5 fruit fly cellular contexts compared by ENCODE assay signal in genomic region chr3L:14759984-14760626, dm6.
TF ChIP-seq lines count a peak whose summit lies in the region.

No protein-coding gene starts in this region.

- TF ChIP-seq CTCF in whole organism, embryonic (GFP tag; optimal IDR thresholded peaks at IDR 0.05; lab: Kevin White, UChicago) = no peak

TF ChIP-seq in whole organism, adult, 20 proteins besides CTCF, POLR2A, EP300 and RAD21:
- TF ChIP-seq CG11617 (GFP tag; optimal IDR thresholded peaks at IDR 0.05; lab: Kevin White, UChicago) = no peak
- no peak for TF ChIP-seq CG7045 (GFP tag; optimal IDR thresholded peaks at IDR 0.05; lab: Kevin White, UChicago)
- TF ChIP-seq CG5204 (GFP tag; optimal IDR thresholded peaks at IDR 0.05; lab: Kevin White, UChicago) = peak; percentile 55
- peak; percentile 58 for TF ChIP-seq bab1 (GFP tag; optimal IDR thresholded peaks at IDR 0.05; lab: Kevin White, UChicago)
- no peak for TF ChIP-seq ovo (GFP tag; optimal IDR thresholded peaks at IDR 0.05; lab: Kevin White, UChicago)
- TF ChIP-seq toe (GFP tag; optimal IDR thresholded peaks at IDR 0.05; lab: Kevin White, UChicago) = no peak
- peak; percentile 58 for TF ChIP-seq CG7101 (tag; optimal IDR thresholded peaks at IDR 0.05; lab: Kevin White, UChicago)
- no peak for TF ChIP-seq cic (GFP tag; optimal IDR thresholded peaks at IDR 0.05; lab: Kevin White, UChicago)
- peak; percentile 10 for TF ChIP-seq CG14711 (tag; optimal IDR thresholded peaks at IDR 0.05; lab: Kevin White, UChicago)
- TF ChIP-seq Mnt (GFP tag; optimal IDR thresholded peaks at IDR 0.05; lab: Kevin White, UChicago) = peak; percentile 75
- peak; percentile 30 for TF ChIP-seq CG33017 (tag; optimal IDR thresholded peaks at IDR 0.05; lab: Kevin White, UChicago)
- peak; percentile 87 for TF ChIP-seq pad (GFP tag; optimal IDR thresholded peaks at IDR 0.05; lab: Kevin White, UChicago)

TF ChIP-seq in whole organism, embryonic, 481 proteins besides CTCF, POLR2A, EP300 and RAD21 (continues in another document):
- TF ChIP-seq Awh (GFP tag; IDR thresholded peaks at IDR 0.05; lab: Robert Waterston, UW) = peak; percentile 47; the same call in 1 of the 2 replicates
- TF ChIP-seq grn (GFP tag; optimal IDR thresholded peaks at IDR 0.05; lab: Kevin White, UChicago) = no peak
- peak; percentile 38 for TF ChIP-seq CG17829 (tag; optimal IDR thresholded peaks at IDR 0.05; lab: Kevin White, UChicago)
- TF ChIP-seq Stat92E (GFP tag; optimal IDR thresholded peaks at IDR 0.05; lab: Kevin White, UChicago) = no peak
- TF ChIP-seq CG10366 (GFP tag; IDR thresholded peaks at IDR 0.05; lab: Robert Waterston, UW) = peak; percentile 69
- peak; percentile 96 for TF ChIP-seq sens (GFP tag; lab: Kevin White, UChicago)
- TF ChIP-seq CG1832 (GFP tag; optimal IDR thresholded peaks at IDR 0.05; lab: Kevin White, UChicago) = no peak
- TF ChIP-seq CG17802 (tag; optimal IDR thresholded peaks at IDR 0.05; lab: Kevin White, UChicago) = peak; percentile 6
- no peak; the same call in 1 of the 2 replicates for TF ChIP-seq Bgb (GFP tag; IDR thresholded peaks at IDR 0.05; lab: Robert Waterston, UW; ENCODE audit: partially characterized antibody)
- peak; percentile 65 for TF ChIP-seq Bdp1 (GFP tag; optimal IDR thresholded peaks at IDR 0.05; lab: Kevin White, UChicago)
- TF ChIP-seq exex (tag; optimal IDR thresholded peaks at IDR 0.05; lab: Kevin White, UChicago) = no peak
- TF ChIP-seq CG12071 (GFP tag; optimal IDR thresholded peaks at IDR 0.05; lab: Kevin White, UChicago) = peak; percentile 58
- TF ChIP-seq twi (tag; optimal IDR thresholded peaks at IDR 0.05; lab: Kevin White, UChicago) = no peak
- TF ChIP-seq CG1647 (GFP tag; optimal IDR thresholded peaks at IDR 0.05; lab: Kevin White, UChicago) = peak; percentile 39
- peak; percentile 75 for TF ChIP-seq Hsf (GFP tag; optimal IDR thresholded peaks at IDR 0.05; lab: Kevin White, UChicago)
- TF ChIP-seq trem (tag; optimal IDR thresholded peaks at IDR 0.05; lab: Kevin White, UChicago) = peak; percentile 7
- TF ChIP-seq Dek (tag; optimal IDR thresholded peaks at IDR 0.05; lab: Kevin White, UChicago) = peak; percentile 56
- TF ChIP-seq CG18262 (tag; optimal IDR thresholded peaks at IDR 0.05; lab: Kevin White, UChicago) = peak; percentile 62
- no peak for TF ChIP-seq pros (GFP tag; optimal IDR thresholded peaks at IDR 0.05; lab: Kevin White, UChicago)
- TF ChIP-seq CG43689 (GFP tag; IDR thresholded peaks at IDR 0.05; lab: Robert Waterston, UW) = peak; percentile 61

TF ChIP-seq in whole organism, prepupa, 60 proteins besides CTCF, POLR2A, EP300 and RAD21 (continues in another document):
- peak; percentile 9; the same call in 1 of the 2 replicates for TF ChIP-seq CG11294 (GFP tag; IDR thresholded peaks at IDR 0.05; lab: Robert Waterston, UW)
- peak; percentile 72 for TF ChIP-seq Met (GFP tag; optimal IDR thresholded peaks at IDR 0.05; lab: Kevin White, UChicago)
- TF ChIP-seq CG6276 (GFP tag; optimal IDR thresholded peaks at IDR 0.05; lab: Kevin White, UChicago) = peak; percentile 67
- no peak for TF ChIP-seq Blimp-1 (GFP tag; optimal IDR thresholded peaks at IDR 0.05; lab: Kevin White, UChicago)
- TF ChIP-seq fd85E (GFP tag; optimal IDR thresholded peaks at IDR 0.05; lab: Kevin White, UChicago) = no peak
- no peak for TF ChIP-seq CG9139 (GFP tag; optimal IDR thresholded peaks at IDR 0.05; lab: Kevin White, UChicago)
- peak; percentile 32 for TF ChIP-seq CG8632 (GFP tag; optimal IDR thresholded peaks at IDR 0.05; lab: Kevin White, UChicago)
- no peak for TF ChIP-seq Sox15 (GFP tag; optimal IDR thresholded peaks at IDR 0.05; lab: Kevin White, UChicago)
- TF ChIP-seq dsx (GFP tag; optimal IDR thresholded peaks at IDR 0.05; lab: Kevin White, UChicago; ENCODE audit: poor library complexity, severe bottlenecking) = no peak
- peak; percentile 36 for TF ChIP-seq CG34406 (GFP tag; optimal IDR thresholded peaks at IDR 0.05; lab: Kevin White, UChicago)
- no peak for TF ChIP-seq CG3032 (tag; optimal IDR thresholded peaks at IDR 0.05; lab: Kevin White, UChicago)
- peak; percentile 49 for TF ChIP-seq acj6 (GFP tag; optimal IDR thresholded peaks at IDR 0.05; lab: Kevin White, UChicago)
- TF ChIP-seq CG16779 (tag; optimal IDR thresholded peaks at IDR 0.05; lab: Kevin White, UChicago) = no peak
- TF ChIP-seq Hr38 (GFP tag; optimal IDR thresholded peaks at IDR 0.05; lab: Kevin White, UChicago) = no peak
- no peak for TF ChIP-seq Eip93F (GFP tag; optimal IDR thresholded peaks at IDR 0.05; lab: Kevin White, UChicago)
- TF ChIP-seq Hr4 (GFP tag; optimal IDR thresholded peaks at IDR 0.05; lab: Kevin White, UChicago) = peak; percentile 77
- TF ChIP-seq achi (GFP tag; optimal IDR thresholded peaks at IDR 0.05; lab: Kevin White, UChicago) = peak; percentile 29
- peak; percentile 87 for TF ChIP-seq Eip78C (GFP tag; lab: Kevin White, UChicago)
- no peak for TF ChIP-seq spab (GFP tag; optimal IDR thresholded peaks at IDR 0.05; lab: Kevin White, UChicago)
- TF ChIP-seq CG4318 (GFP tag; optimal IDR thresholded peaks at IDR 0.05; lab: Kevin White, UChicago) = no peak
- peak; percentile 65 for TF ChIP-seq pdm3 (GFP tag; optimal IDR thresholded peaks at IDR 0.05; lab: Kevin White, UChicago)

TF ChIP-seq in whole organism, pupa, 21 proteins besides CTCF, POLR2A, EP300 and RAD21:
- TF ChIP-seq CG14655 (GFP tag; optimal IDR thresholded peaks at IDR 0.05; lab: Kevin White, UChicago) (no peak), gl (tag; optimal IDR thresholded peaks at IDR 0.05; lab: Kevin White, UChicago) (no peak), CG4496 (GFP tag; IDR thresholded peaks at IDR 0.05; lab: Robert Waterston, UW) (peak; percentile 77; the same call in 1 of the 3 replicates), CG32121 (GFP tag; IDR thresholded peaks at IDR 0.05; lab: Robert Waterston, UW) (peak; percentile 57), Snoo (tag; optimal IDR thresholded peaks at IDR 0.05; lab: Kevin White, UChicago) (peak; percentile 7), Ets98B (GFP tag; IDR thresholded peaks at IDR 0.05; lab: Robert Waterston, UW) (peak; percentile 60), CG9948 (tag; optimal IDR thresholded peaks at IDR 0.05; lab: Kevin White, UChicago) (peak; percentile 20), CG17806 (tag; optimal IDR thresholded peaks at IDR 0.05; lab: Kevin White, UChicago) (peak; percentile 5), Pif1A (GFP tag; optimal IDR thresholded peaks at IDR 0.05; lab: Kevin White, UChicago) (peak; percentile 24), Pif1B (GFP tag; optimal IDR thresholded peaks at IDR 0.05; lab: Kevin White, UChicago) (no peak), CG10348 (GFP tag; IDR thresholded peaks at IDR 0.05; lab: Robert Waterston, UW) (no peak), CG8301 (tag; optimal IDR thresholded peaks at IDR 0.05; lab: Kevin White, UChicago) (peak; percentile 69), CG15710 (tag; optimal IDR thresholded peaks at IDR 0.05; lab: Kevin White, UChicago) (peak; percentile 6), CG12605 (GFP tag; IDR thresholded peaks at IDR 0.05; lab: Robert Waterston, UW) (0 out of 2 replicates have a peak, but pooled peaks have one; percentile 47), CG8159 (tag; optimal IDR thresholded peaks at IDR 0.05; lab: Kevin White, UChicago) (peak; percentile 27), CG34367 (tag; optimal IDR thresholded peaks at IDR 0.05; lab: Kevin White, UChicago) (no peak), fd96Ca (GFP tag; IDR thresholded peaks at IDR 0.05; lab: Robert Waterston, UW) (no peak; the same call in 1 of the 3 replicates), CG13204 (GFP tag; optimal IDR thresholded peaks at IDR 0.05; lab: Kevin White, UChicago) (peak; percentile 78)

TF ChIP-seq in whole organism, wandering third instar larva, 38 proteins besides CTCF, POLR2A, EP300 and RAD21:
- TF ChIP-seq br (GFP tag; optimal IDR thresholded peaks at IDR 0.05; lab: Kevin White, UChicago) (peak; percentile 47), Hr83 (GFP tag; optimal IDR thresholded peaks at IDR 0.05; lab: Kevin White, UChicago; ENCODE audit: poor library complexity, severe bottlenecking) (peak; percentile 35), pan (optimal IDR thresholded peaks at IDR 0.05; lab: Kevin White, UChicago) (no peak), Hr78 (GFP tag; optimal IDR thresholded peaks at IDR 0.05; lab: Kevin White, UChicago) (no peak), Hnf4 (GFP tag; optimal IDR thresholded peaks at IDR 0.05; lab: Kevin White, UChicago) (peak; percentile 27), CG32264 (GFP tag; optimal IDR thresholded peaks at IDR 0.05; lab: Kevin White, UChicago) (no peak), Vsx2 (GFP tag; optimal IDR thresholded peaks at IDR 0.05; lab: Kevin White, UChicago; ENCODE audit: partially characterized antibody) (no peak), GATAd (GFP tag; optimal IDR thresholded peaks at IDR 0.05; lab: Kevin White, UChicago) (no peak), Jra (GFP tag; optimal IDR thresholded peaks at IDR 0.05; lab: Kevin White, UChicago) (peak; percentile 49), dl (GFP tag; optimal IDR thresholded peaks at IDR 0.05; lab: Kevin White, UChicago; ENCODE audit: insufficient read depth in 1 of 2, partially characterized antibody in 2 of 2) (peak; percentile 76 to 85), foxo (GFP tag; optimal IDR thresholded peaks at IDR 0.05; lab: Kevin White, UChicago) (peak in 1 of 2 experiments; percentile 54), Myc (optimal IDR thresholded peaks at IDR 0.05; lab: Kevin White, UChicago) (no peak), N (GFP tag; optimal IDR thresholded peaks at IDR 0.05; lab: Kevin White, UChicago) (no peak), Abd-B (GFP tag; optimal IDR thresholded peaks at IDR 0.05; lab: Kevin White, UChicago) (no peak), h (GFP tag; optimal IDR thresholded peaks at IDR 0.05; lab: Kevin White, UChicago) (peak; percentile 34), sage (GFP tag; optimal IDR thresholded peaks at IDR 0.05; lab: Kevin White, UChicago) (peak; percentile 13), Sp1 (GFP tag; optimal IDR thresholded peaks at IDR 0.05; lab: Kevin White, UChicago) (peak; percentile 22), psq (GFP tag; optimal IDR thresholded peaks at IDR 0.05; lab: Kevin White, UChicago) (no peak), tai (GFP tag; optimal IDR thresholded peaks at IDR 0.05; lab: Kevin White, UChicago) (peak; percentile 52), sv (GFP tag; optimal IDR thresholded peaks at IDR 0.05; lab: Kevin White, UChicago) (peak; percentile 68), CrebA (GFP tag; optimal IDR thresholded peaks at IDR 0.05; lab: Kevin White, UChicago; ENCODE audit: borderline replicate concordance) (no peak), OdsH (GFP tag; optimal IDR thresholded peaks at IDR 0.05; lab: Kevin White, UChicago) (no peak), fru (GFP tag; optimal IDR thresholded peaks at IDR 0.05; lab: Kevin White, UChicago) (peak; percentile 57), rgr (GFP tag; optimal IDR thresholded peaks at IDR 0.05; lab: Kevin White, UChicago) (peak; percentile 37), ey (GFP tag; optimal IDR thresholded peaks at IDR 0.05; lab: Kevin White, UChicago) (peak; percentile 49), dsf (GFP tag; optimal IDR thresholded peaks at IDR 0.05; lab: Kevin White, UChicago; ENCODE audit: borderline replicate concordance) (no peak), woc (GFP tag; optimal IDR thresholded peaks at IDR 0.05; lab: Kevin White, UChicago) (no peak), Dif (GFP tag; optimal IDR thresholded peaks at IDR 0.05; lab: Kevin White, UChicago; ENCODE audit: partially characterized antibody) (peak; percentile 91)
TF ChIP-seq in whole organism, wandering third instar larva: peak in this region for 15.
